Fruit fly (Drosophila melanogaster): ENCODE measurements around the gene Oatp30B.

Gene Oatp30B

dm6 chr2L:9520886-9521868 lies at the start of gene Oatp30B:
Oatp30B (plus strand) TSS chr2L:9521210.
- TF ChIP-seq N (GFP tag; optimal IDR thresholded peaks at IDR 0.05): peak; percentile 29
- peak; percentile 94 for TF ChIP-seq tai (GFP tag; optimal IDR thresholded peaks at IDR 0.05)
- peak; percentile 97 for TF ChIP-seq brk (GFP tag; optimal IDR thresholded peaks at IDR 0.05)
- peak; percentile 96 for TF ChIP-seq rgr (GFP tag; optimal IDR thresholded peaks at IDR 0.05)
- peak; percentile 96 for TF ChIP-seq Hnf4 (GFP tag; optimal IDR thresholded peaks at IDR 0.05)
- TF ChIP-seq OdsH (GFP tag; optimal IDR thresholded peaks at IDR 0.05): peak; percentile 90
- no peak for TF ChIP-seq Dfd (GFP tag; optimal IDR thresholded peaks at IDR 0.05)
- no peak for TF ChIP-seq dl (GFP tag; optimal IDR thresholded peaks at IDR 0.05; ENCODE audit: insufficient read depth in 1 of 2, partially characterized antibody in 2 of 2)
- peak; percentile 98 for TF ChIP-seq sv (GFP tag; optimal IDR thresholded peaks at IDR 0.05)
- TF ChIP-seq fru (GFP tag; optimal IDR thresholded peaks at IDR 0.05): peak; percentile 94
- peak; percentile 92 for TF ChIP-seq woc (GFP tag; optimal IDR thresholded peaks at IDR 0.05)
- peak; percentile 50 for TF ChIP-seq Dif (GFP tag; optimal IDR thresholded peaks at IDR 0.05; ENCODE audit: partially characterized antibody)
- TF ChIP-seq lola (GFP tag; optimal IDR thresholded peaks at IDR 0.05): no peak
- TF ChIP-seq Hr83 (GFP tag; optimal IDR thresholded peaks at IDR 0.05; ENCODE audit: poor library complexity, severe bottlenecking): peak; percentile 82
- no peak for TF ChIP-seq Hr78 (GFP tag; optimal IDR thresholded peaks at IDR 0.05)
- peak; percentile 77 for TF ChIP-seq CrebA (GFP tag; optimal IDR thresholded peaks at IDR 0.05; ENCODE audit: borderline replicate concordance)
- peak; percentile 93 for TF ChIP-seq Jra (GFP tag; optimal IDR thresholded peaks at IDR 0.05)
- TF ChIP-seq Mio (GFP tag; optimal IDR thresholded peaks at IDR 0.05): peak; percentile 31
- TF ChIP-seq ey (GFP tag; optimal IDR thresholded peaks at IDR 0.05): peak; percentile 95
- peak; percentile 62 to 96 for TF ChIP-seq foxo (GFP tag; optimal IDR thresholded peaks at IDR 0.05)
- no peak for TF ChIP-seq Vsx2 (GFP tag; optimal IDR thresholded peaks at IDR 0.05; ENCODE audit: partially characterized antibody)
- TF ChIP-seq CG9705 (GFP tag; optimal IDR thresholded peaks at IDR 0.05): peak; percentile 91
- peak; percentile 99 for TF ChIP-seq psq (GFP tag; optimal IDR thresholded peaks at IDR 0.05)
- TF ChIP-seq dsf (GFP tag; optimal IDR thresholded peaks at IDR 0.05; ENCODE audit: borderline replicate concordance): peak; percentile 89
- peak; percentile 96 for TF ChIP-seq HLH106 (tag; optimal IDR thresholded peaks at IDR 0.05)
- TF ChIP-seq GATAd (GFP tag; optimal IDR thresholded peaks at IDR 0.05): peak; percentile 77
- no peak for TF ChIP-seq jim (GFP tag; optimal IDR thresholded peaks at IDR 0.05)
- TF ChIP-seq pan (optimal IDR thresholded peaks at IDR 0.05): no peak
- TF ChIP-seq sage (GFP tag; optimal IDR thresholded peaks at IDR 0.05): peak; percentile 91
- peak; percentile 91 for TF ChIP-seq Sp1 (GFP tag; optimal IDR thresholded peaks at IDR 0.05)
- TF ChIP-seq h (GFP tag; optimal IDR thresholded peaks at IDR 0.05): peak; percentile 96
- TF ChIP-seq usp (GFP tag; optimal IDR thresholded peaks at IDR 0.05): no peak
- peak; percentile 87 for TF ChIP-seq dmrt93B (GFP tag; optimal IDR thresholded peaks at IDR 0.05)
- TF ChIP-seq Rel (GFP tag; optimal IDR thresholded peaks at IDR 0.05): peak; percentile 14
- TF ChIP-seq Rel (tag; optimal IDR thresholded peaks at IDR 0.05): peak; percentile 79
- TF ChIP-seq Abd-B (GFP tag; optimal IDR thresholded peaks at IDR 0.05): no peak
- peak; percentile 93 for TF ChIP-seq br (GFP tag; optimal IDR thresholded peaks at IDR 0.05)
- TF ChIP-seq CG32264 (GFP tag; optimal IDR thresholded peaks at IDR 0.05): peak; percentile 76
- TF ChIP-seq Myc (optimal IDR thresholded peaks at IDR 0.05): peak; percentile 83

dm6 chr2L:9487468-9487867 lies 33.5 kb upstream of the Oatp30B start:
- no peak for TF ChIP-seq Hr83 (GFP tag; optimal IDR thresholded peaks at IDR 0.05; ENCODE audit: poor library complexity, severe bottlenecking)
- TF ChIP-seq Rel (GFP tag; optimal IDR thresholded peaks at IDR 0.05): no peak
- TF ChIP-seq Rel (tag; optimal IDR thresholded peaks at IDR 0.05): no peak
- peak in 1 of 2 experiments; percentile 8 for TF ChIP-seq foxo (GFP tag; optimal IDR thresholded peaks at IDR 0.05)
